Fruit fly (Drosophila melanogaster): ENCODE data around the gene Phlpp.

The Phlpp gene

DNA sequence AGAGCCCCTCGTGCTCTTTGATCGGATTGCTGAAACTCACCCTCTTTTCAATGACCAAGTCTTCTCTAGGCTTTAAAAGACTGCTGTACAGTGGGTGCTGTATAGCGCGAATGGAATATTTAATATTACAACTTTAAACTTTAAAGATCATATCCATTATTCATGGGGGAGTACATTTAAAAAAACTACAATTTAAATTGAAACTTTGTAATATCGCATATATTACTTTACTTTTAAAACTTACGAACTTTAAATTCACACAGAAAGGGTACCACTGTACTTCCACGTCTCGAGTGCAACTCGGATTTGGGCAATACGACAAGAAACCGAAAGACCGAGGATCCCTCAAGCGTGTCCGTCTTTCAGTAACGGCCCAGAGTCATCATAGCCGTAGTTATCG lies at the start of gene Phlpp (continued):
- TF ChIP-seq peb (GFP tag; IDR thresholded peaks at IDR 0.05) (peak; percentile 47; the same call in 1 of the 2 replicates), sens (GFP tag) (peak; percentile 95), mam (GFP tag; optimal IDR thresholded peaks at IDR 0.05) (peak; percentile 20), Scr (GFP tag; IDR thresholded peaks at IDR 0.05; ENCODE audit: partially characterized antibody) (no peak), CG6813 (GFP tag; optimal IDR thresholded peaks at IDR 0.05) (peak; percentile 49), pum (GFP tag; optimal IDR thresholded peaks at IDR 0.05) (peak; percentile 33), Antp (GFP tag; optimal IDR thresholded peaks at IDR 0.05) (peak; percentile 21), aop (GFP tag; IDR thresholded peaks at IDR 0.05) (no peak), CG6689 (GFP tag; IDR thresholded peaks at IDR 0.05) (peak; percentile 72), CG15011 (GFP tag; optimal IDR thresholded peaks at IDR 0.05) (no peak), CG16779 (GFP tag; IDR thresholded peaks at IDR 0.05) (no peak), Nf-YA (GFP tag; IDR thresholded peaks at IDR 0.05) (peak; percentile 47; the same call in 1 of the 2 replicates), H15 (GFP tag; IDR thresholded peaks at IDR 0.05) (peak; percentile 40; the same call in 1 of the 3 replicates), D (optimal IDR thresholded peaks at IDR 0.05) (no peak), D (GFP tag; optimal IDR thresholded peaks at IDR 0.05) (peak; percentile 41), D19A (tag; optimal IDR thresholded peaks at IDR 0.05) (no peak), HHEX (GFP tag; optimal IDR thresholded peaks at IDR 0.05) (peak; percentile 8), CG11247 (GFP tag; IDR thresholded peaks at IDR 0.05) (no peak), Trl (optimal IDR thresholded peaks at IDR 0.05) (no peak), Trl (GFP tag; optimal IDR thresholded peaks at IDR 0.05) (peak; percentile 32), Dip2 (GFP tag; IDR thresholded peaks at IDR 0.05) (no peak), chif (GFP tag; optimal IDR thresholded peaks at IDR 0.05) (peak in 1 of 2 experiments; percentile 14), Fer1 (GFP tag; optimal IDR thresholded peaks at IDR 0.05) (peak; percentile 25), Oli (tag; optimal IDR thresholded peaks at IDR 0.05) (peak; percentile 45), ssp (GFP tag; IDR thresholded peaks at IDR 0.05) (peak; percentile 45), CG3163 (GFP tag; optimal IDR thresholded peaks at IDR 0.05) (peak; percentile 49), CG17359 (tag; optimal IDR thresholded peaks at IDR 0.05) (peak; percentile 68), chm (GFP tag; IDR thresholded peaks at IDR 0.05) (no peak), jumu (GFP tag; optimal IDR thresholded peaks at IDR 0.05) (peak; percentile 39), maf-S (GFP tag; optimal IDR thresholded peaks at IDR 0.05) (peak; percentile 3), Stat92E (GFP tag; optimal IDR thresholded peaks at IDR 0.05) (no peak), CG17829 (tag; optimal IDR thresholded peaks at IDR 0.05) (peak; percentile 67), Sin3A (optimal IDR thresholded peaks at IDR 0.05) (no peak), MBD-R2 (GFP tag; IDR thresholded peaks at IDR 0.05) (no peak; the same call in 1 of the 2 replicates), CG1603 (tag; optimal IDR thresholded peaks at IDR 0.05) (no peak), Elba2 (GFP tag; optimal IDR thresholded peaks at IDR 0.05) (peak; percentile 18), CG11695 (GFP tag; IDR thresholded peaks at IDR 0.05) (peak; percentile 61; the same call in 2 of the 3 replicates), E2f2 (GFP tag; IDR thresholded peaks at IDR 0.05) (peak; percentile 24; the same call in 1 of the 2 replicates), Ada2b (GFP tag; IDR thresholded peaks at IDR 0.05) (peak; percentile 70), Drgx (GFP tag; IDR thresholded peaks at IDR 0.05) (peak; percentile 72), MTF-1 (GFP tag; optimal IDR thresholded peaks at IDR 0.05; ENCODE audit: borderline replicate concordance) (peak; percentile 3), CG8359 (GFP tag; optimal IDR thresholded peaks at IDR 0.05; ENCODE audit: borderline replicate concordance) (peak; percentile 33), gcm (GFP tag; optimal IDR thresholded peaks at IDR 0.05) (peak; percentile 8), ara (GFP tag; IDR thresholded peaks at IDR 0.05) (peak; percentile 75; the same call in 1 of the 2 replicates), cad (GFP tag; optimal IDR thresholded peaks at IDR 0.05) (no peak), Fer3 (tag; optimal IDR thresholded peaks at IDR 0.05) (peak; percentile 55), CG17328 (GFP tag; IDR thresholded peaks at IDR 0.05) (peak; percentile 71), Hr78 (GFP tag; optimal IDR thresholded peaks at IDR 0.05) (no peak), CG33557 (GFP tag; optimal IDR thresholded peaks at IDR 0.05) (peak; percentile 15), CG3847 (GFP tag; IDR thresholded peaks at IDR 0.05) (0 out of 2 replicates have a peak, but pooled peaks have one; percentile 26), unpg (GFP tag; optimal IDR thresholded peaks at IDR 0.05) (peak; percentile 31), otp (GFP tag; IDR thresholded peaks at IDR 0.05) (0 out of 3 replicates have a peak, but pooled peaks have one; percentile 24)

All from whole organism, embryonic.